Worm (Caenorhabditis elegans): ENCODE results near the gene F54B3.2.

The F54B3.2 gene

DNA sequence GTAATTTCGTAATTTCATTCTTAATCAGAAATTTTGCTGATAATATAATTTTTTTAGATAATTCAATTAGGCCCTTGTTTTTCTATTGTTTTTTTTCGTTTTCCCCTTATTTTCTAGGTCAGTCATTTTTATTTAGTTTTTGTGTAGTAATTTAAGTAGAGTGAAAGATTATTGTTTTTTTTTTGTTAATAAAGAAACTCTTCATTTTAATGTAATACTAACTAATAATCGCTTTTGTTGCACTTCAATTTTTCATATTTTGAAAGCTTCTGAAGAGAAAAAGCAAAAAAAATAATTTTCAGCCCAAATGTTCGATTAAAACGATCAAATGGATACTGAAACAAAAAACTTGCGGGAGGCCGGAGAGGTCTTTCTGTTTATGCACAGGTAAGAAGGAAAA is 19.0 kb downstream of the F54B3.2 start, which contains the start of gene F54B3.1:
Gene F54B3.1 (plus strand): TSS at position 301 of the 400 bp plus-strand sequence.
- TF ChIP-seq snpc-3.4 (tag; optimal IDR thresholded peaks at IDR 0.05), result peak; percentile 6
- no peak for TF ChIP-seq mes-4 (tag; optimal IDR thresholded peaks at IDR 0.05)

DNA sequence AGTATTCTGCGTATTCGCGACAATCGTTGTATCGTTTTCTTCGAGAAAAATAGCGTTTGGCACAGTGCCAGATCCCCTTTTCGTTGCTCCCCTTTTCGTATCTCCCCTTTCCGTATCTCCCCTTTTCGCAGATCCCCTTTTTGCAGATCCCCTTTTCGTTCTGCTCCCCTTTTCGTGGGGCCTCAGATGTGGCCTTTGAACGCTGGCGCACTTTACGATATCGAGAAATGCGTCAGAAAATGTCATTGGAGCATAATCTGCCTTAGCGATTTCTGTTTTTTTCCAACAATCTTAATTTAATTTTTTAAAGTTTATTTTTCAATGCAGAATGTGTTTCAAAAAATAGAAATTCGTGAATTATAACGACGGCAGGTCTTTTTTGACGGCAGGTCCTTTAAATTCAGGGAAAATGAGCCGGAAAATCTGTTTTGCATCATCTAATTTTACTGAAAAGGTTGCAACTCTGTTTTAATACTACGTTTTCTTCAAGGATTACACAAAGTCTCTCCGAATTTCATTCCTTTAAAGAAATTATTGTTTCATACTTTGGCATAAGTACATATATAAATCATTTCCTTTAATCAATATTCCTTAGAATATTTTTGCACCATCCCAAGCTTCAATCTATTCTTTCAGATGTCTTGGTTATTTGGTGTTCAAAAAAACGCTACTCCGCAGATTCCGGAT is 21.5 kb downstream of the F54B3.2 start, which contains the start of gene atad-3:
Gene atad-3 (plus strand): TSS at position 637 of the 687 bp plus-strand sequence.
- TF ChIP-seq ZK185.1 (tag; optimal IDR thresholded peaks at IDR 0.05; ENCODE audit: poor library complexity, severe bottlenecking), result peak; percentile 86
- TF ChIP-seq K11D2.4 (GFP tag; IDR thresholded peaks at IDR 0.05), result peak; percentile 97
- TF ChIP-seq nfya-1 (tag; optimal IDR thresholded peaks at IDR 0.05; ENCODE audit: borderline replicate concordance, insufficient read depth), result no peak
- TF ChIP-seq atf-7 (tag; optimal IDR thresholded peaks at IDR 0.05), result peak; percentile 64
- TF ChIP-seq hrde-1 (tag; optimal IDR thresholded peaks at IDR 0.05; ENCODE audit: borderline replicate concordance), result peak; percentile 33
- TF ChIP-seq snpc-3.4 (tag; optimal IDR thresholded peaks at IDR 0.05), result no peak
- TF ChIP-seq nhr-27 (tag; optimal IDR thresholded peaks at IDR 0.05), result no peak
- peak; percentile 94 for TF ChIP-seq ekl-4 (GFP tag; IDR thresholded peaks at IDR 0.05)
- peak; percentile 34 for TF ChIP-seq F23B12.7 (tag; optimal IDR thresholded peaks at IDR 0.05; ENCODE audit: insufficient read depth)
- TF ChIP-seq aptf-3 (GFP tag; IDR thresholded peaks at IDR 0.05), result no peak
- peak; percentile 95 for TF ChIP-seq Y67H2A.10 (GFP tag; conservative IDR thresholded peaks at IDR 0.05)
- peak; percentile 83 for TF ChIP-seq chd-7 (tag; optimal IDR thresholded peaks at IDR 0.05)
- peak; percentile 95 for TF ChIP-seq attf-5 (GFP tag; optimal IDR thresholded peaks at IDR 0.05)
- peak; percentile 95 for TF ChIP-seq mcd-1 (GFP tag; IDR thresholded peaks at IDR 0.05)
- TF ChIP-seq lin-54 (GFP tag; optimal IDR thresholded peaks at IDR 0.05), result peak; percentile 90
- no peak for TF ChIP-seq unc-62 (GFP tag; optimal IDR thresholded peaks at IDR 0.05)
- TF ChIP-seq mes-4 (tag; optimal IDR thresholded peaks at IDR 0.05), result no peak
- peak in 2 of 3 experiments; percentile 58 to 83 for TF ChIP-seq lin-35 (GFP tag; optimal IDR thresholded peaks at IDR 0.05)
- no peak for TF ChIP-seq ceh-58 (GFP tag; IDR thresholded peaks at IDR 0.05)
- TF ChIP-seq ceh-79 (tag; optimal IDR thresholded peaks at IDR 0.05), result no peak
- TF ChIP-seq F33H1.4 (GFP tag; IDR thresholded peaks at IDR 0.05), result peak; percentile 80
- TF ChIP-seq Y56A3A.18 (GFP tag; IDR thresholded peaks at IDR 0.05), result peak; percentile 62; the same call in 1 of the 2 replicates
- peak; percentile 87 for TF ChIP-seq hmg-20 (GFP tag; IDR thresholded peaks at IDR 0.05)
- peak; percentile 63 for TF ChIP-seq nhr-80 (tag; optimal IDR thresholded peaks at IDR 0.05)
- TF ChIP-seq rpc-1 (optimal IDR thresholded peaks at IDR 0.05), result no peak
- TF ChIP-seq rpc-1 (tag; optimal IDR thresholded peaks at IDR 0.05), result no peak
- peak; percentile 95 for TF ChIP-seq B0019.2 (GFP tag; conservative IDR thresholded peaks at IDR 0.05)
- peak; percentile 49 for TF ChIP-seq F49E8.2 (tag; optimal IDR thresholded peaks at IDR 0.05; ENCODE audit: insufficient read depth)
- TF ChIP-seq B0261.1 (tag; optimal IDR thresholded peaks at IDR 0.05), result peak; percentile 10
- peak; percentile 95 for TF ChIP-seq lin-26 (GFP tag; IDR thresholded peaks at IDR 0.05)
- TF ChIP-seq ceh-91 (GFP tag; IDR thresholded peaks at IDR 0.05), result peak; percentile 93
- peak; percentile 24 for TF ChIP-seq dpl-1 (GFP tag; optimal IDR thresholded peaks at IDR 0.05)
- TF ChIP-seq ceh-40 (GFP tag; IDR thresholded peaks at IDR 0.05), result peak; percentile 78; the same call in 1 of the 2 replicates
- TF ChIP-seq madf-10 (tag; optimal IDR thresholded peaks at IDR 0.05), result peak; percentile 87
- peak; percentile 98 for TF ChIP-seq dox-1 (GFP tag; IDR thresholded peaks at IDR 0.05)
- TF ChIP-seq F39B2.1 (GFP tag; IDR thresholded peaks at IDR 0.05), result no peak
- peak; percentile 90 for TF ChIP-seq egrh-3 (GFP tag; IDR thresholded peaks at IDR 0.05)
- TF ChIP-seq lsy-27 (tag; optimal IDR thresholded peaks at IDR 0.05; ENCODE audit: borderline replicate concordance, insufficient read depth), result no peak
- peak; percentile 83 for TF ChIP-seq egl-18 (GFP tag; IDR thresholded peaks at IDR 0.05)
- TF ChIP-seq ztf-6 (GFP tag; IDR thresholded peaks at IDR 0.05), result peak; percentile 93
- peak; percentile 94 for TF ChIP-seq madf-3 (GFP tag; IDR thresholded peaks at IDR 0.05)
- peak; percentile 90 for TF ChIP-seq Y53F4B.3 (GFP tag; IDR thresholded peaks at IDR 0.05)
- TF ChIP-seq F10E7.11 (tag; optimal IDR thresholded peaks at IDR 0.05), result no peak
- TF ChIP-seq F37B4.10 (GFP tag; IDR thresholded peaks at IDR 0.05), result 0 out of 2 replicates have a peak, but pooled peaks have one; percentile 70
- no peak for TF ChIP-seq mxl-1 (tag; optimal IDR thresholded peaks at IDR 0.05)
